Worm (Caenorhabditis elegans): Measurements from ENCODE around the gene R07B7.8.
A peak's percentile ranks its signal among the peaks of the same experiment; 100 is the strongest.

Gene R07B7.8

DNA sequence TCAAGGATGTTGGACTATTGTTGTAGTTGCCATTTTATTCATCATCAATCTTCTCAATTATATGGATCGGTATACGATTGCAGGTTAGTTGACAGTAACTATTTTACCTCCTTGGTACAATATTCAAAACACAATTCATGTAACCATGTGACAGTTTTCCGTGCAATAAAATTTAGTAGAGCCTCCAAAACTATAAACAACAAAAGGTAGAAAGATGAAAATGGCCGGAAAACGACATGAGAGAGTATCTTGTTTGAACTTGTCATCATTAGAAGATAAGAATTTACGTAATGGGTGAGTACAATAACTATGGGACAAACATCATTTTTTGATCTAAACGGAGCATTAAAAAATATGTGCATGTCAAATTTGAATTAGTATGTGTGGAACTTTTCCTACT, 31.0 kb upstream of the R07B7.8 start:
- TF ChIP-seq elt-3 (tag; optimal IDR thresholded peaks at IDR 0.05) (no peak), pha-4 (tag; optimal IDR thresholded peaks at IDR 0.05) (no peak), mab-5 (tag; optimal IDR thresholded peaks at IDR 0.05) (no peak), nhr-237 (tag; optimal IDR thresholded peaks at IDR 0.05) (no peak), zip-8 (tag; optimal IDR thresholded peaks at IDR 0.05) (no peak), snpc-4 (tag; optimal IDR thresholded peaks at IDR 0.05) (no peak), tbx-8 (GFP tag; optimal IDR thresholded peaks at IDR 0.05) (no peak), unc-39 (tag; optimal IDR thresholded peaks at IDR 0.05) (no peak), unc-120 (tag; optimal IDR thresholded peaks at IDR 0.05; ENCODE audit: poor library complexity, severe bottlenecking) (no peak), mls-2 (tag; optimal IDR thresholded peaks at IDR 0.05) (no peak), nhr-76 (tag; optimal IDR thresholded peaks at IDR 0.05) (no peak)

DNA sequence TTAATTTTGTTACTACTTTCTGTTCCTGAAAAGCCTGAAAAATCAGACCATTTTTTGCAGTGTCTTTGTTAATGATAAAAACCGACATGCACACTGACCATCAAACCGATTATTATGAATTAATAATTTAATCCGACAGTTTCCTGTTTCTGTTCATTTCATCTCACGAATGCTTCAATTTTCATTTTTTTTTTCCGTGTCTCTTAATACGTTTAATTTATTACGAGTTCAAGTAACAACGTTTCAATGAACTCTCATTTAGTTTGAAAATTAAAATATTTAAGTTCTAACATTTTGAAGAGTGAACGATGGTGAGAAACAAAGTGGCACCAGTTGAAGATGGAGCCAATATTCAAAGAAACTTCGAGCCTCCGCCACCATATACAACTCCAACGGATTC, 30.6 kb upstream of the R07B7.8 start, which contains the start of gene spin-1:
TSS of gene spin-1 (plus strand) at position 301 of the 400 bp plus-strand sequence.
- TF ChIP-seq ham-2 (GFP tag; optimal IDR thresholded peaks at IDR 0.05) (no peak), mep-1 (tag; optimal IDR thresholded peaks at IDR 0.05) (no peak), lsy-2 (tag; optimal IDR thresholded peaks at IDR 0.05) (no peak), nhr-76 (tag; optimal IDR thresholded peaks at IDR 0.05) (no peak), pha-4 (tag; optimal IDR thresholded peaks at IDR 0.05) (no peak), unc-120 (tag; optimal IDR thresholded peaks at IDR 0.05; ENCODE audit: poor library complexity, severe bottlenecking) (no peak), hlh-1 (tag; optimal IDR thresholded peaks at IDR 0.05) (no peak), unc-62 (GFP tag; optimal IDR thresholded peaks at IDR 0.05) (no peak), mls-2 (tag; optimal IDR thresholded peaks at IDR 0.05) (no peak), nhr-237 (tag; optimal IDR thresholded peaks at IDR 0.05) (no peak), snpc-4 (tag; optimal IDR thresholded peaks at IDR 0.05) (no peak), ceh-39 (tag; optimal IDR thresholded peaks at IDR 0.05) (no peak), ceh-83 (GFP tag; optimal IDR thresholded peaks at IDR 0.05) (no peak), cnd-1 (tag; optimal IDR thresholded peaks at IDR 0.05) (no peak), tbx-8 (GFP tag; optimal IDR thresholded peaks at IDR 0.05) (no peak)

DNA sequence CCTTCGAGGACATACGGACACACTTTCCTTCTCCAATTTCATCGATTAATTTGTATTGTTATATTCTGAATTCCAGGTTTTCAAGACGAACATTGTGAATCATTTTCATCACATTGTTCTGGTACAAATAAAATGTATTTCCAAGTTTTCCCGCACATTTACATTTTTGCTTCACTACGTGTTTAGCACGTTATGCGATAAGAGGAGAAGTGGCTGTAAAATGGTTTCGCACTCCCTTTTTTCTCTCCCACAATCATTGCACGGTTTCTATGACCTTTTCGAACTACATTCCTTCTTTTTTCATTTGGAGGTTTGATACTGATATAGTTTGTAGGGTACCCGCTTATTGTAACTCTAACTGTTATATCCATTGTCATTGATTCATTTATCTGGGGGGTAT, 29.6 kb upstream of the R07B7.8 start:
- TF ChIP-seq ces-1 (GFP tag; optimal IDR thresholded peaks at IDR 0.05) (no peak), blmp-1 (tag; optimal IDR thresholded peaks at IDR 0.05) (no peak), unc-120 (tag; optimal IDR thresholded peaks at IDR 0.05; ENCODE audit: poor library complexity, severe bottlenecking) (no peak), unc-62 (GFP tag; optimal IDR thresholded peaks at IDR 0.05) (no peak), ceh-43 (GFP tag; optimal IDR thresholded peaks at IDR 0.05) (no peak), flh-1 (GFP tag; optimal IDR thresholded peaks at IDR 0.05) (no peak), nhr-12 (tag; optimal IDR thresholded peaks at IDR 0.05) (no peak), zip-8 (tag; optimal IDR thresholded peaks at IDR 0.05) (no peak), sem-2 (GFP tag; optimal IDR thresholded peaks at IDR 0.05) (no peak)

DNA sequence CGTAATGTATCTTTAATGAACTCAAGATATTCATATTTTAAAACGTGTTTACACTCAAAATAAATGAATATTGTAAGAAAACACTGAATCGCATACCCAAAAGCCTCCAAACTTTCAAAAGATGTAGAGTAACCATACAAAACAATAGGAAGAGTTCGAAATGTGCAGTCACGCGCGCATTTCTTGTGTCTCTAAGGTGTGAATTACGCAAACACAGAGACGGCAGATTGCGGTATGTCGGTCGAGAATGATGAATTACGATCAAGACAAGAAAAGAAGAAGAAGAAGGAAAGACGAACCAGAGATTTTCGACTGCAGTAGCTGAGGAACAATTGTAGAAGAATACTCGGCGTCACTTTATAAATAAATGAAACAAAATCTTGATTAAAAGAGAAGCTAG, 27.3 kb upstream of the R07B7.8 start, which contains the start of gene lhpp-1:
TSS of gene lhpp-1 (minus strand) at position 354 of the 400 bp plus-strand sequence.
- TF ChIP-seq zip-8 (tag; optimal IDR thresholded peaks at IDR 0.05) (peak; percentile 47), ceh-39 (tag; optimal IDR thresholded peaks at IDR 0.05) (no peak), sem-2 (GFP tag; optimal IDR thresholded peaks at IDR 0.05) (no peak), lsy-2 (tag; optimal IDR thresholded peaks at IDR 0.05) (no peak), nhr-12 (tag; optimal IDR thresholded peaks at IDR 0.05) (no peak)

DNA sequence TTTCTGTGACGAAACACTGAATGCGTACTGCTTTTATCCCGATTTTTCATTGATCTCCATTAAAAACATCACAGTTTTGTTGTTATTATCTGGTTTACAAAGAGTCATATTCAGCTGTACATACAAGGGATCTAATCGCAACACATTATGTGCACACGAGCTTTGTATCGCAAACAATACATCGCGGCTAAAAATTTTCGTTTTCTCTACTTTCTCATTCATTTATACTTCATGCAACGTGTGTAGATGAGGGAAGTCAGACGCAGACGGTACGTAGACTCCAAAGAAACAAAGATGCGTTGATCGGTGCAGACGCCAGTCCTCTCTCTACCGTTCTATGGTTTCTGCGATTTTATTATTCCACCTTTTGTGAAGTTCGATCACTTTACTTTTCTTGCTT, 22.7 kb upstream of the R07B7.8 start, which contains the start of gene nhr-136:
TSS of gene nhr-136 (plus strand) at position 301 of the 400 bp plus-strand sequence.
- no peak for TF ChIP-seq hlh-1 (tag; optimal IDR thresholded peaks at IDR 0.05)
- no peak for TF ChIP-seq unc-62 (GFP tag; optimal IDR thresholded peaks at IDR 0.05)
- peak; percentile 9 for TF ChIP-seq ham-2 (GFP tag; optimal IDR thresholded peaks at IDR 0.05)

DNA sequence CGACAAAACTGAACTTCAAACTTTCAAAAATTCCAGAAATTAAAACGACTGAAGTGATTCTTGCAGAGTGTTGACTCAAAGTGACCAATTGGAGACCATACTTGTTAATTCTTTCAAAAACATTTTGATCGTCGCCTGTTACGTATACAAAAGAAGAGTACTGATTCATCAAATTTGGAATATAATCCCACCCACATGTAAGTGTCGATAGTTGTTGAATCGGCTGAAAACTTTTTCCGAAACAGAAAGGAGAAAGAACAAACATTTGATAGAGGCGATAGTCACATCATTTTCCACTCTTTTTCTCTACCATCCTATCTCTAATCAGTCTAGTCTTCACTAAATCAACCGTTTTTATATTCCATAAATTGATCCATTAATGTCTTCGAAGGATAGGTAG, 19.8 kb upstream of the R07B7.8 start, which contains the start of gene nhr-153:
TSS of gene nhr-153 (plus strand) at position 301 of the 400 bp plus-strand sequence.
- no peak for TF ChIP-seq sem-2 (GFP tag; optimal IDR thresholded peaks at IDR 0.05)
- no peak for TF ChIP-seq drap-1 (GFP tag; optimal IDR thresholded peaks at IDR 0.05)
- no peak for TF ChIP-seq mep-1 (tag; optimal IDR thresholded peaks at IDR 0.05)

DNA sequence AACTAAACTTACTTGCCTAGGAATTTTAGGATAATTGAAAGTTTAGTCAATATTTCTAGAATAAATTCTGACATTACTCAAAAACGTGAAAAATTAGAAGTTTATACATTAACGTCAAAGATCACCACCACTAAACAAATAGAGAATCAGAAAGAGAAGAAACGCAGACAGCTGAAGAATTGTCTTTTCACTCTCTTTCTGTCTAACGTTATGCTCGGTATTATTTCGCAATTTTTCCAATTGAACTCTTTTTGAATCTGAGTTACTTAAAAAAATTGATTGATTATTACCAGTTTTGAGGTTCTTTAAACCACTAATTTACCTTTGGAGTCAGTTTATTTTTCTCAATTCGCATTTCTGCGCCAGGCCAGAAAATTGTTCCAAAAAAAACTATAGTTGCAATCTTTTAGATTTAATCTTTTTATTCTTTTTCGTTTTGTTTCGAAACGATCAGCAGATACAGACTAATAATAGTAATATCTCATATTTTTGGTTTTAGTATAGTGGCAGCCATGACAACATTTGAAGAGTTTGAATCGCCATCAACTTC, 16.8 kb upstream of the R07B7.8 start, which contains the start of gene nhr-154:
TSS of gene nhr-154 (plus strand) at position 500 of the 550 bp plus-strand sequence.
- no peak for TF ChIP-seq lin-13 (tag; optimal IDR thresholded peaks at IDR 0.05)
- peak; percentile 27 for TF ChIP-seq nhr-237 (tag; optimal IDR thresholded peaks at IDR 0.05)
